Worm (Caenorhabditis elegans): ENCODE results near the gene npr-11.

Gene npr-11

DNA sequence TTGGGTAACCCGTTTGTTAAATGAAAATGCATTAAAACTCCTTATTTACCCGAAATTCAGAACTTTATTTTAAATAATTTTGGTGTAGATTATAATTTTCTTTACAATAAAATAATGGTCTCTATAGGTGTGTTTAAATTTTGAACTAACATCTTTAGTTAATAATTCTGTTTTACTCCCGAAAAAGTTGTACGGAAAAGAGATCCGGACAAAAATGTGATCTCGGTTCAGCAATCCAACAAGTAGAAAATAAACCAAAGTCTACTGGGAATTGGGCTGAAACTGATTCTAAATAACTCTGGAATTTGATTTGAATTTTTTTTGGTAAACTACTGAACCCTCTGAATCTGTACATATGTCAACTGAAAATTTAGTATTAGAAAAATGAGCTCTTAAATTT is 40.3 kb upstream of the npr-11 start:
- TF ChIP-seq nhr-11 (tag; optimal IDR thresholded peaks at IDR 0.05) (no peak), lin-39 (tag; optimal IDR thresholded peaks at IDR 0.05) (no peak), pha-4 (tag; optimal IDR thresholded peaks at IDR 0.05) (no peak), mdl-1 (tag; optimal IDR thresholded peaks at IDR 0.05) (no peak), nhr-237 (tag; optimal IDR thresholded peaks at IDR 0.05) (no peak), lin-15B (tag; optimal IDR thresholded peaks at IDR 0.05) (no peak), daf-12 (tag; optimal IDR thresholded peaks at IDR 0.05) (no peak), ztf-4 (tag; optimal IDR thresholded peaks at IDR 0.05) (no peak), lsy-12 (tag; optimal IDR thresholded peaks at IDR 0.05) (no peak), tbx-2 (tag; optimal IDR thresholded peaks at IDR 0.05) (no peak)

- no peak for TF ChIP-seq lsy-12 (tag; optimal IDR thresholded peaks at IDR 0.05)
- no peak for TF ChIP-seq hmg-11 (tag; optimal IDR thresholded peaks at IDR 0.05)
- TF ChIP-seq lin-39 (tag; optimal IDR thresholded peaks at IDR 0.05), result no peak
- no peak for TF ChIP-seq pqm-1 (tag; optimal IDR thresholded peaks at IDR 0.05)
- TF ChIP-seq daf-12 (tag; optimal IDR thresholded peaks at IDR 0.05), result no peak
Observed at ce11 chrX:1294607-1295303, 39.3 kb upstream of the npr-11 start, which contains the start of gene dop-4. dop-4 (plus strand) TSS chrX:1295253.

DNA sequence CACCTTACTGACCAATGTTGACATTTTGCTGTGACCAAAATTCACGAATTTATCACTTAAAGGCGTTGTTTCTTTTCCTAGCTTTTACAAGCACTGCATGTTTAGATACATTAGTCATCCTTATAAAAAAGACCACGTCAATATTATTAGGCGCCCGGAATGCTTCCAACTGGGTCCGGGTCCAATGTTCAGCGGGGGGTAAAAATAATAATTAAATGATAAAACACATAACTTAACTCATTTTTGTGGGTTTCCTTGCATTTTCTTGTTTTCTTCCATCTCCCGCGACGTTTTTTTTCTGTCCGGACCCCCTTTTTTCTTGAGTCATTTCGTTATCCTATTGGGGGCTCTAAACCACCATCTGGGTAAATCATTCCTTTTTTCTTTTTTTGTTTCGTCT is 38.0 kb upstream of the npr-11 start:
- no peak for TF ChIP-seq pha-4 (tag; optimal IDR thresholded peaks at IDR 0.05)
- no peak for TF ChIP-seq pqm-1 (tag; optimal IDR thresholded peaks at IDR 0.05)
- TF ChIP-seq elt-3 (tag; optimal IDR thresholded peaks at IDR 0.05), result no peak
- TF ChIP-seq lin-39 (tag; optimal IDR thresholded peaks at IDR 0.05), result no peak
- TF ChIP-seq unc-39 (tag; optimal IDR thresholded peaks at IDR 0.05), result no peak
- no peak for TF ChIP-seq elt-1 (tag; optimal IDR thresholded peaks at IDR 0.05)
- TF ChIP-seq fkh-10 (GFP tag; optimal IDR thresholded peaks at IDR 0.05), result no peak
- no peak for TF ChIP-seq nhr-77 (tag; optimal IDR thresholded peaks at IDR 0.05)
- no peak for TF ChIP-seq nhr-23 (tag; optimal IDR thresholded peaks at IDR 0.05)
- TF ChIP-seq ama-1 (optimal IDR thresholded peaks at IDR 0.05), result no peak
- no peak for TF ChIP-seq ZK546.5 (tag; optimal IDR thresholded peaks at IDR 0.05)
- TF ChIP-seq ceh-82 (tag; optimal IDR thresholded peaks at IDR 0.05), result no peak

DNA sequence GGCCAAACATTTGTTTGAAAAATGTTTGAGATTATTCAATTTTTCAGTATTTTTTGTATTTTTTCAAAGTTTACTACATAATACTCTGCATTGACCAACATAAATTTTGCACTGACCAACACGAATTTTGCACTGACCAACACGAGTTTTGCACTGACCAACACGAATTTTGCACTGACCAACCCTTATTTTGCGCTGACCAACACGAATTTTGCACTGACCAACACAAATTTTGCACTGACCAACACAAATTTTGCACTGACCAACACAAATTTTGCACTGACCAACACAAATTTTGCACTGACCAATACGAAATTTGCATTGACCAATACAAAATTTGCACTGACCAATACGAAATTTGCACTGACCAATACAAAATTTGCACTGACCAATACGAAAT is 37.4 kb upstream of the npr-11 start:
- TF ChIP-seq jun-1 (tag; optimal IDR thresholded peaks at IDR 0.05) (no peak), ztf-4 (tag; optimal IDR thresholded peaks at IDR 0.05) (no peak), fos-1 (tag; optimal IDR thresholded peaks at IDR 0.05) (no peak), egl-5 (tag; optimal IDR thresholded peaks at IDR 0.05) (no peak), lsy-12 (tag; optimal IDR thresholded peaks at IDR 0.05) (no peak), unc-39 (tag; optimal IDR thresholded peaks at IDR 0.05) (no peak), fkh-10 (GFP tag; optimal IDR thresholded peaks at IDR 0.05) (no peak), tbx-2 (tag; optimal IDR thresholded peaks at IDR 0.05) (no peak), elt-1 (tag; optimal IDR thresholded peaks at IDR 0.05) (no peak)

DNA sequence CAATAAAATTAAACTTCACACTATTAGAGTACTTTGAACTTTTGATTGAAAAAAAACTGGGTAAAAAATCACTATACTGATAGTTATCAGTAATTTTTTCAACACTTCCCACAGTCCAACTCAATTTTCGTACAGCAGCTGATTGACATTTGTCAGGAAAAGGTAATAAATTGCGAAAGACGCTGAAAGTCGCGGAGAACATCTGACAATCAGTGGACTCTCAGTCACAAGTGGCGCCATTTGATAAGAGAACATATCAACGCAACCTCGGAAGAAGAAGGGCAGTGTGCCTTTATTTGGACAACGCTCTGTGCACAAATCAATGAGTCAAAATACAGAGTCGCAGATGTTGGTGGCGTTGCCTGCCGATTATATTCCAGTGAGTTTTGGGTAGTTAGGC is 17.1 kb upstream of the npr-11 start, which contains the start of gene C52B11.5:
Gene C52B11.5 (plus strand): TSS at position 250 of the 400 bp plus-strand sequence.
- peak; percentile 58 for TF ChIP-seq pha-4 (tag; optimal IDR thresholded peaks at IDR 0.05)
- TF ChIP-seq jun-1 (tag; optimal IDR thresholded peaks at IDR 0.05), result peak; percentile 61
- peak; percentile 97 for TF ChIP-seq pqm-1 (tag; optimal IDR thresholded peaks at IDR 0.05)
- no peak for TF ChIP-seq elt-3 (tag; optimal IDR thresholded peaks at IDR 0.05)
- TF ChIP-seq elt-2 (tag; optimal IDR thresholded peaks at IDR 0.05), result peak; percentile 97

ce11 chrX:1270598-1270997 is 15.2 kb upstream of the npr-11 start, which contains the start of gene C25G6.1:
C25G6.1 (plus strand) TSS chrX:1270898.
- TF ChIP-seq elt-3 (tag; optimal IDR thresholded peaks at IDR 0.05) (no peak), nhr-25 (tag; optimal IDR thresholded peaks at IDR 0.05) (no peak), R02D3.7 (tag; optimal IDR thresholded peaks at IDR 0.05) (no peak), fkh-10 (GFP tag; optimal IDR thresholded peaks at IDR 0.05) (no peak), hmg-11 (tag; optimal IDR thresholded peaks at IDR 0.05) (no peak), nhr-28 (tag; optimal IDR thresholded peaks at IDR 0.05) (no peak), nhr-12 (tag; optimal IDR thresholded peaks at IDR 0.05) (no peak), nfya-1 (tag; optimal IDR thresholded peaks at IDR 0.05; ENCODE audit: insufficient read depth) (no peak), ztf-4 (tag; optimal IDR thresholded peaks at IDR 0.05) (no peak), tbx-2 (tag; optimal IDR thresholded peaks at IDR 0.05) (no peak)
